Fruit fly (Drosophila melanogaster) whole organism, embryonic: Measurements from ENCODE around the gene Osi19.

ENCODE experiments used
- Antp ChIP-seq: fragments of 200-800 bp; sonication (Bioruptor generic); optimal IDR thresholded peaks from 3 replicates; lab custom pipeline; 2016; ENCODE audit warnings: missing biosample characterization, missing genetic modification characterization
- CG10366 ChIP-seq: fragments of 200-800 bp; sonication (Bioruptor generic); IDR thresholded peaks from 2 replicates; pipeline ENCODE4 v1.3.6; 2022; ENCODE audit warnings: missing biosample characterization, missing genetic modification characterization
- CG12104 ChIP-seq: fragments of 200-800 bp; sonication (Bioruptor generic); optimal IDR thresholded peaks from 3 replicates; lab custom pipeline; 2016; ENCODE audit warnings: missing biosample characterization, missing genetic modification characterization
- CG13287 ChIP-seq: fragments of 200-800 bp; sonication (Bioruptor generic); IDR thresholded peaks from 2 replicates; pipeline ENCODE4 v1.3.6; 2022; ENCODE audit warnings: missing biosample characterization, missing genetic modification characterization; ENCODE audit not compliant: partially characterized antibody
- CG14710 ChIP-seq: fragments of 200-800 bp; sonication (Bioruptor generic); optimal IDR thresholded peaks from 3 replicates; lab custom pipeline; 2019; ENCODE audit warnings: missing biosample characterization, mild to moderate bottlenecking, missing genetic modification characterization, moderate library complexity
- CG15514 ChIP-seq: fragments of 200-800 bp; sonication (Bioruptor generic); optimal IDR thresholded peaks from 3 replicates; lab custom pipeline; 2017; ENCODE audit warnings: missing biosample characterization, missing genetic modification characterization, mild to moderate bottlenecking, moderate library complexity, missing genetic modification reagents
- CG1603 ChIP-seq: fragments of 200-800 bp; sonication (Bioruptor generic); optimal IDR thresholded peaks from 2 replicates; lab custom pipeline; 2019; ENCODE audit warnings: missing biosample characterization, mild to moderate bottlenecking, missing genetic modification characterization, moderate library complexity
- CG16813 ChIP-seq: fragments of 200-800 bp; sonication (Bioruptor generic); IDR thresholded peaks from 3 replicates; pipeline ENCODE4 v1.3.6; 2022; ENCODE audit warnings: missing biosample characterization, missing genetic modification characterization; ENCODE audit not compliant: partially characterized antibody
- CG2129 ChIP-seq: fragments of 200-800 bp; sonication (Bioruptor generic); IDR thresholded peaks from 2 replicates; pipeline ENCODE4 v1.3.6; 2022; ENCODE audit warnings: missing biosample characterization, missing genetic modification characterization; ENCODE audit not compliant: partially characterized antibody
- CG2875 ChIP-seq: fragments of 200-800 bp; sonication (Bioruptor generic); optimal IDR thresholded peaks from 2 replicates; lab custom pipeline; 2017; ENCODE audit warnings: missing biosample characterization, mild to moderate bottlenecking, missing genetic modification characterization, missing genetic modification reagents
- CG30020 ChIP-seq: fragments of 200-800 bp; optimal IDR thresholded peaks from 2 replicates; lab custom pipeline; 2019; ENCODE audit warnings: missing biosample characterization, mild to moderate bottlenecking, missing genetic modification characterization, moderate library complexity
- CG30403 ChIP-seq: fragments of 200-800 bp; sonication (Bioruptor generic); optimal IDR thresholded peaks from 3 replicates; lab custom pipeline; 2016; ENCODE audit warnings: missing biosample characterization, missing genetic modification characterization
- CG31441 ChIP-seq: fragments of 200-800 bp; sonication (Bioruptor generic); IDR thresholded peaks from 2 replicates; pipeline ENCODE4 v1.3.6; 2022; ENCODE audit warnings: missing biosample characterization, missing genetic modification characterization
- CG3163 ChIP-seq: fragments of 200-800 bp; sonication (Bioruptor generic); optimal IDR thresholded peaks from 3 replicates; lab custom pipeline; 2016; ENCODE audit warnings: missing biosample characterization, missing genetic modification characterization
- CG34422 ChIP-seq: fragments of 200-800 bp; sonication (Bioruptor generic); IDR thresholded peaks from 3 replicates; pipeline ENCODE4 v1.3.6; 2022; ENCODE audit warnings: missing biosample characterization, missing genetic modification characterization
- CG4730 ChIP-seq: fragments of 200-800 bp; sonication (Bioruptor generic); IDR thresholded peaks from 2 replicates; pipeline ENCODE4 v1.3.6; 2022; ENCODE audit warnings: missing biosample characterization, missing genetic modification characterization
- CG4854 ChIP-seq: fragments of 200-800 bp; sonication (Bioruptor generic); optimal IDR thresholded peaks from 2 replicates; lab custom pipeline; 2016; ENCODE audit warnings: missing biosample characterization, missing genetic modification characterization, inconsistent platforms
- CG6254 ChIP-seq: fragments of 200-800 bp; sonication (Bioruptor generic); optimal IDR thresholded peaks from 3 replicates; lab custom pipeline; 2017; ENCODE audit warnings: mild to moderate bottlenecking, missing biosample characterization, missing genetic modification reagents, missing genetic modification characterization
- CG7839 ChIP-seq: fragments of 200-800 bp; sonication (Bioruptor generic); optimal IDR thresholded peaks from 3 replicates; lab custom pipeline; 2018; ENCODE audit warnings: missing biosample characterization, mild to moderate bottlenecking, missing genetic modification characterization, moderate library complexity
- CG9817 ChIP-seq: fragments of 200-800 bp; sonication (Bioruptor generic); optimal IDR thresholded peaks from 2 replicates; lab custom pipeline; 2018; ENCODE audit warnings: missing biosample characterization, mild to moderate bottlenecking, missing genetic modification characterization, moderate library complexity
- Doc3 ChIP-seq: fragments of 200-800 bp; sonication (Bioruptor generic); IDR thresholded peaks from 3 replicates; pipeline ENCODE4 v1.3.6; 2022; ENCODE audit warnings: missing biosample characterization, missing genetic modification characterization; ENCODE audit not compliant: partially characterized antibody
- Gsc ChIP-seq: fragments of 200-800 bp; sonication (Bioruptor generic); IDR thresholded peaks from 2 replicates; pipeline ENCODE4 v1.3.6; 2022; ENCODE audit warnings: missing biosample characterization, missing genetic modification characterization
- H2.0 ChIP-seq: fragments of 200-800 bp; sonication (Bioruptor generic); IDR thresholded peaks from 2 replicates; pipeline ENCODE4 v1.3.6; 2022; ENCODE audit warnings: missing biosample characterization, missing genetic modification characterization
- HHEX ChIP-seq: fragments of 200-800 bp; sonication (Bioruptor generic); optimal IDR thresholded peaks from 3 replicates; lab custom pipeline; 2017; ENCODE audit warnings: missing biosample characterization, mild to moderate bottlenecking, missing genetic modification characterization, missing genetic modification reagents
- MESR4 ChIP-seq: fragments of 200-800 bp; sonication (Bioruptor generic); optimal IDR thresholded peaks from 2 replicates; lab custom pipeline; 2018; ENCODE audit warnings: missing biosample characterization, mild to moderate bottlenecking, missing genetic modification characterization, moderate library complexity
- Med ChIP-seq: fragments of 200-800 bp; sonication (Bioruptor generic); peaks from one replicate; lab custom pipeline; 2016; ENCODE audit warnings: missing biosample characterization, missing genetic modification characterization, mild to moderate bottlenecking, inconsistent platforms, moderate library complexity
- Oaz ChIP-seq: fragments of 200-800 bp; sonication (Bioruptor generic); IDR thresholded peaks from 2 replicates; pipeline ENCODE4 v1.3.6; 2022; ENCODE audit warnings: missing biosample characterization, missing genetic modification characterization
- Trl ChIP-seq, 3 experiments: fragments of >200 bp in 2 of 3; fragments of 200-800 bp in 1 of 3; sonication (Bioruptor generic) in 1 of 3; optimal IDR thresholded peaks; 2 replicates in 1 of 3; 3 replicates in 2 of 3; lab custom pipeline; 2016 to 2017; ENCODE audit warnings: missing biosample characterization in 1 of 3, missing genetic modification characterization in 1 of 3
- amos ChIP-seq: fragments of 200-800 bp; sonication (Bioruptor generic); IDR thresholded peaks from 2 replicates; pipeline ENCODE4 v1.3.6; 2022; ENCODE audit warnings: missing biosample characterization, missing genetic modification characterization; ENCODE audit not compliant: partially characterized antibody
- az2 ChIP-seq: fragments of 200-800 bp; sonication (Bioruptor generic); optimal IDR thresholded peaks from 3 replicates; lab custom pipeline; 2016; ENCODE audit warnings: missing biosample characterization, missing genetic modification characterization
- bcd ChIP-seq: fragments of 200-800 bp; sonication (Bioruptor generic); optimal IDR thresholded peaks from 2 replicates; lab custom pipeline; 2017; ENCODE audit warnings: missing biosample characterization, mild to moderate bottlenecking, missing genetic modification characterization
- caup ChIP-seq: fragments of 200-800 bp; sonication (Bioruptor generic); optimal IDR thresholded peaks from 3 replicates; lab custom pipeline; 2017; ENCODE audit warnings: missing biosample characterization, mild to moderate bottlenecking, missing genetic modification characterization, moderate library complexity; ENCODE audit not compliant: severe bottlenecking
- corto ChIP-seq: fragments of 200-800 bp; sonication (Bioruptor generic); optimal IDR thresholded peaks from 2 replicates; lab custom pipeline; 2016; ENCODE audit warnings: missing biosample characterization, mild to moderate bottlenecking, missing genetic modification characterization, moderate library complexity
- danr ChIP-seq: fragments of 200-800 bp; sonication (Bioruptor generic); IDR thresholded peaks from 2 replicates; pipeline ENCODE4 v1.3.6; 2022; ENCODE audit warnings: missing biosample characterization, missing genetic modification characterization
- fd102C ChIP-seq: fragments of 200-800 bp; sonication (Bioruptor generic); optimal IDR thresholded peaks from 2 replicates; lab custom pipeline; 2018; ENCODE audit warnings: missing biosample characterization, mild to moderate bottlenecking, missing genetic modification characterization, moderate library complexity
- gro ChIP-seq: fragments of 200-800 bp; sonication (Bioruptor generic); optimal IDR thresholded peaks from 2 replicates; lab custom pipeline; 2016; ENCODE audit warnings: missing biosample characterization, missing genetic modification characterization
- lbe ChIP-seq: fragments of 200-800 bp; sonication (Bioruptor generic); optimal IDR thresholded peaks from 2 replicates; lab custom pipeline; 2016; ENCODE audit warnings: missing biosample characterization, mild to moderate bottlenecking, missing genetic modification characterization
- lola ChIP-seq, 3 experiments: fragments of >200 bp in 2 of 3; fragments of 200-800 bp in 1 of 3; sonication (Bioruptor generic) in 1 of 3; optimal IDR thresholded peaks; 2 replicates each; lab custom pipeline; 2017 to 2019; ENCODE audit warnings: missing biosample characterization in 3 of 3, missing genetic modification characterization in 3 of 3, mild to moderate bottlenecking in 1 of 3, moderate library complexity in 1 of 3
- mld ChIP-seq: fragments of 200-800 bp; sonication (Bioruptor generic); IDR thresholded peaks from 3 replicates; pipeline ENCODE4 v1.3.6; 2022; ENCODE audit warnings: missing biosample characterization, missing genetic modification characterization; ENCODE audit not compliant: partially characterized antibody
- nerfin-1 ChIP-seq: fragments of 200-800 bp; sonication (Bioruptor generic); optimal IDR thresholded peaks from 3 replicates; lab custom pipeline; 2019; ENCODE audit warnings: missing biosample characterization, mild to moderate bottlenecking, missing genetic modification characterization, moderate library complexity
- nerfin-2 ChIP-seq: fragments of 200-800 bp; sonication (Bioruptor generic); IDR thresholded peaks from 2 replicates; pipeline ENCODE4 v1.3.6; 2022; ENCODE audit warnings: missing biosample characterization, missing genetic modification characterization; ENCODE audit not compliant: partially characterized antibody
- salm ChIP-seq: fragments of 200-800 bp; sonication (Bioruptor generic); optimal IDR thresholded peaks from 2 replicates; lab custom pipeline; 2018; ENCODE audit warnings: missing biosample characterization, mild to moderate bottlenecking, missing genetic modification characterization
- stwl ChIP-seq: fragments of 200-800 bp; sonication (Bioruptor generic); optimal IDR thresholded peaks from 3 replicates; lab custom pipeline; 2018; ENCODE audit warnings: missing biosample characterization, mild to moderate bottlenecking, missing genetic modification characterization, moderate library complexity
- wdn ChIP-seq: fragments of 200-800 bp; sonication (Bioruptor generic); IDR thresholded peaks from 2 replicates; pipeline ENCODE4 v1.3.6; 2022; ENCODE audit warnings: missing biosample characterization, missing genetic modification characterization
- wek ChIP-seq: fragments of 200-800 bp; sonication (Bioruptor generic); optimal IDR thresholded peaks from 3 replicates; lab custom pipeline; 2018; ENCODE audit warnings: missing biosample characterization, mild to moderate bottlenecking, missing genetic modification characterization, moderate library complexity
- z ChIP-seq: fragments of 200-800 bp; sonication (Bioruptor generic); IDR thresholded peaks from 3 replicates; pipeline ENCODE4 v1.3.6; 2022; ENCODE audit warnings: missing biosample characterization, missing genetic modification characterization

The Osi19 gene

dm6 chr3R:6368550-6369238 is 33.5 kb downstream of the Osi19 start, which contains the start of gene CG10286 (continued):
- peak; percentile 82 for TF ChIP-seq Med (GFP tag; lab: Kevin White, UChicago)
- peak; percentile 70 for TF ChIP-seq CG16813
- peak; percentile 86 for TF ChIP-seq amos (GFP tag; lab: Robert Waterston, UW)
- TF ChIP-seq CG2129, result 0 out of 2 replicates have a peak, but pooled peaks have one; percentile 16
- TF ChIP-seq Trl (optimal IDR thresholded peaks at IDR 0.05; lab: Kevin White, UChicago), result no peak
- TF ChIP-seq Trl (GFP tag; optimal IDR thresholded peaks at IDR 0.05; lab: Kevin White, UChicago), result no peak
- TF ChIP-seq CG10366 (GFP tag; lab: Robert Waterston, UW), result peak; percentile 18; the same call in 1 of the 2 replicates
- TF ChIP-seq CG30403 (GFP tag; lab: Kevin White, UChicago), result peak; percentile 12
- peak; percentile 51; the same call in 2 of the 3 replicates for TF ChIP-seq Doc3 (GFP tag; lab: Robert Waterston, UW)
- TF ChIP-seq nerfin-2 (GFP tag; lab: Robert Waterston, UW), result peak; percentile 54; the same call in 1 of the 2 replicates
- TF ChIP-seq CG15514, result peak; percentile 57
- peak; percentile 60 for TF ChIP-seq MESR4
- no peak for TF ChIP-seq fd102C (GFP tag; lab: Kevin White, UChicago)
- 0 out of 3 replicates have a peak, but pooled peaks have one; percentile 49 for TF ChIP-seq CG34422
- peak; percentile 3 for TF ChIP-seq stwl (tag; lab: Kevin White, UChicago)
- TF ChIP-seq corto (GFP tag; lab: Kevin White, UChicago), result no peak
- TF ChIP-seq CG2875 (GFP tag; lab: Kevin White, UChicago), result peak; percentile 1
- 0 out of 3 replicates have a peak, but pooled peaks have one; percentile 18 for TF ChIP-seq mld
- no peak for TF ChIP-seq caup
- TF ChIP-seq nerfin-1 (tag; lab: Kevin White, UChicago), result peak; percentile 76
- peak; percentile 61 for TF ChIP-seq CG1603 (tag; lab: Kevin White, UChicago)
- TF ChIP-seq CG13287 (GFP tag; lab: Robert Waterston, UW), result peak; percentile 78
- TF ChIP-seq az2 (GFP tag; lab: Kevin White, UChicago), result no peak
- TF ChIP-seq danr (GFP tag; lab: Robert Waterston, UW), result no peak
- peak; percentile 9 for TF ChIP-seq HHEX (GFP tag; lab: Kevin White, UChicago)
- TF ChIP-seq Antp, result peak; percentile 2
- TF ChIP-seq CG9817 (tag; lab: Kevin White, UChicago), result peak; percentile 22
- TF ChIP-seq CG6254 (GFP tag; lab: Kevin White, UChicago), result peak; percentile 13
- no peak for TF ChIP-seq CG4730 (GFP tag; lab: Robert Waterston, UW)
- no peak for TF ChIP-seq CG4854 (GFP tag; lab: Kevin White, UChicago)
- TF ChIP-seq CG7839 (tag; lab: Kevin White, UChicago), result peak; percentile 53
- peak; percentile 35 for TF ChIP-seq CG14710 (tag; lab: Kevin White, UChicago)
- TF ChIP-seq lbe, result no peak
- TF ChIP-seq Gsc, result no peak
- TF ChIP-seq CG31441, result peak; percentile 83
- TF ChIP-seq CG3163 (GFP tag; lab: Kevin White, UChicago), result no peak
- TF ChIP-seq salm (tag; lab: Kevin White, UChicago), result peak; percentile 23
- peak; percentile 42 for TF ChIP-seq CG12104 (GFP tag; lab: Kevin White, UChicago)
- TF ChIP-seq bcd (GFP tag; lab: Kevin White, UChicago), result peak; percentile 19
- no peak for TF ChIP-seq lola (GFP tag; optimal IDR thresholded peaks at IDR 0.05; lab: Kevin White, UChicago)
- peak; percentile 77 for TF ChIP-seq wek (GFP tag; lab: Kevin White, UChicago)
- no peak for TF ChIP-seq z
- no peak for TF ChIP-seq gro
- no peak for TF ChIP-seq wdn (GFP tag; lab: Robert Waterston, UW)
- TF ChIP-seq Oaz, result peak; percentile 34; the same call in 1 of the 2 replicates
- TF ChIP-seq CG30020 (tag; lab: Kevin White, UChicago), result peak; percentile 12
- TF ChIP-seq H2.0 (GFP tag; lab: Robert Waterston, UW), result peak; percentile 31; the same call in 1 of the 2 replicates
